Worm (Caenorhabditis elegans) whole organism, L1 larva: Measurements from ENCODE around the gene mbk-2.

ENCODE experiments used
- C04F5.9 ChIP-seq: sonication (generic microtip); optimal IDR thresholded peaks from 2 replicates; lab custom pipeline; 2016; ENCODE audit warnings: missing genetic modification characterization, missing compliant biosample characterization
- C34B4.2 ChIP-seq: sonication (generic microtip); optimal IDR thresholded peaks from 2 replicates; lab custom pipeline; 2017; ENCODE audit warnings: mild to moderate bottlenecking, missing genetic modification characterization, missing compliant biosample characterization
- aha-1 ChIP-seq: fragments of 150-350 bp; optimal IDR thresholded peaks from 2 replicates; lab custom pipeline; 2014; ENCODE audit warnings: missing biosample characterization, missing genetic modification characterization
- ama-1 ChIP-seq: fragments of 150-350 bp; optimal IDR thresholded peaks from 2 replicates; lab custom pipeline; 2014
- blmp-1 ChIP-seq: fragments of 150-350 bp; optimal IDR thresholded peaks from 2 replicates; lab custom pipeline; 2014; ENCODE audit warnings: missing biosample characterization, missing genetic modification characterization
- ceh-63 ChIP-seq: fragments of 200-800 bp; sonication (Bioruptor generic); optimal IDR thresholded peaks from 2 replicates; lab custom pipeline; 2018; ENCODE audit warnings: mild to moderate bottlenecking, missing genetic modification characterization, missing compliant biosample characterization
- ceh-8 ChIP-seq: fragments of 200-800 bp; sonication (Bioruptor generic); optimal IDR thresholded peaks from 2 replicates; lab custom pipeline; 2018; ENCODE audit warnings: mild to moderate bottlenecking, missing genetic modification characterization, moderate library complexity, missing compliant biosample characterization
- ceh-82 ChIP-seq, 3 experiments: fragments of 150-350 bp in 1 of 3; sonication (generic microtip) in 2 of 3; optimal IDR thresholded peaks; 2 replicates each; lab custom pipeline; 2014 to 2017; ENCODE audit warnings: missing biosample characterization in 3 of 3, missing genetic modification characterization in 3 of 3
- ceh-90 ChIP-seq: sonication (generic microtip); optimal IDR thresholded peaks from 2 replicates; lab custom pipeline; 2016; ENCODE audit warnings: missing genetic modification characterization, missing compliant biosample characterization
- ces-1 ChIP-seq: fragments of 150-350 bp; optimal IDR thresholded peaks from 2 replicates; lab custom pipeline; 2014; ENCODE audit warnings: missing biosample characterization, missing genetic modification reagents, missing genetic modification characterization
- dsc-1 ChIP-seq: sonication (generic microtip); optimal IDR thresholded peaks from 2 replicates; lab custom pipeline; 2016; ENCODE audit warnings: mild to moderate bottlenecking, missing genetic modification characterization, missing compliant biosample characterization
- efl-1 ChIP-seq, 4 experiments: fragments of 150-350 bp; optimal IDR thresholded peaks in 3 of 4; peaks in 1 of 4; 1 replicate in 1 of 4; 2 replicates in 3 of 4; lab custom pipeline; 2014; ENCODE audit warnings: missing biosample characterization in 2 of 4, missing genetic modification characterization in 2 of 4, missing genetic modification reagents in 2 of 4
- efl-3 ChIP-seq: fragments of 200-800 bp; sonication (Bioruptor generic); optimal IDR thresholded peaks from 2 replicates; lab custom pipeline; 2018; ENCODE audit warnings: mild to moderate bottlenecking, missing genetic modification characterization, missing compliant biosample characterization
- elt-2 ChIP-seq: sonication (generic microtip); optimal IDR thresholded peaks from 2 replicates; lab custom pipeline; 2016; ENCODE audit warnings: missing genetic modification characterization, mild to moderate bottlenecking, inconsistent platforms, missing compliant biosample characterization, missing genetic modification reagents
- elt-3 ChIP-seq, 6 experiments: fragments of 150-350 bp in 1 of 6; sonication (generic microtip); optimal IDR thresholded peaks; 2 replicates each; lab custom pipeline; 2017 to 2018; ENCODE audit warnings: missing biosample characterization in 6 of 6, missing genetic modification characterization in 6 of 6, inconsistent platforms in 1 of 6
- ets-5 ChIP-seq: fragments of 200-800 bp; sonication (Bioruptor generic); IDR thresholded peaks from 2 replicates; pipeline ENCODE4 v1.3.6; 2022; ENCODE audit warnings: missing genetic modification characterization, missing compliant biosample characterization
- fkh-4 ChIP-seq: sonication (generic microtip); optimal IDR thresholded peaks from 2 replicates; lab custom pipeline; 2016; ENCODE audit warnings: missing compliant biosample characterization, missing genetic modification characterization, borderline replicate concordance
- grh-1 ChIP-seq: fragments of 200-800 bp; sonication (Bioruptor generic); IDR thresholded peaks from 2 replicates; pipeline ENCODE4 v1.3.6; 2022; ENCODE audit warnings: missing genetic modification reagents, missing genetic modification characterization, missing compliant biosample characterization
- hlh-17 ChIP-seq: fragments of 200-800 bp; sonication (Bioruptor generic); optimal IDR thresholded peaks from 2 replicates; lab custom pipeline; 2018; ENCODE audit warnings: missing genetic modification characterization, mild to moderate bottlenecking, missing compliant biosample characterization, moderate library complexity, borderline replicate concordance
- hlh-4 ChIP-seq: sonication (generic microtip); optimal IDR thresholded peaks from 2 replicates; lab custom pipeline; 2016; ENCODE audit warnings: mild to moderate bottlenecking, missing genetic modification characterization, missing compliant biosample characterization
- irx-1 ChIP-seq: sonication (generic microtip); optimal IDR thresholded peaks from 2 replicates; lab custom pipeline; 2016; ENCODE audit warnings: missing genetic modification characterization, missing compliant biosample characterization
- jun-1 ChIP-seq: fragments of 150-350 bp; optimal IDR thresholded peaks from 2 replicates; lab custom pipeline; 2014; ENCODE audit warnings: missing biosample characterization, missing genetic modification reagents, missing genetic modification characterization
- lin-13 ChIP-seq: fragments of 150-350 bp; optimal IDR thresholded peaks from 2 replicates; lab custom pipeline; 2014; ENCODE audit warnings: missing biosample characterization, missing genetic modification reagents, missing genetic modification characterization
- lin-14 ChIP-seq: fragments of 200-800 bp; sonication (Bioruptor generic); optimal IDR thresholded peaks from 2 replicates; lab custom pipeline; 2018; ENCODE audit warnings: mild to moderate bottlenecking, missing genetic modification characterization, moderate library complexity, missing compliant biosample characterization
- lin-35 ChIP-seq, 2 experiments: fragments of 150-350 bp; optimal IDR thresholded peaks; 2 replicates each; lab custom pipeline; 2014; ENCODE audit warnings: missing biosample characterization in 2 of 2, missing genetic modification characterization in 2 of 2, missing genetic modification reagents in 2 of 2
- lin-39 ChIP-seq: fragments of 150-350 bp; optimal IDR thresholded peaks from 2 replicates; lab custom pipeline; 2014; ENCODE audit warnings: missing biosample characterization, missing genetic modification reagents, missing genetic modification characterization
- mef-2 ChIP-seq: fragments of 150-350 bp; optimal IDR thresholded peaks from 2 replicates; lab custom pipeline; 2014; ENCODE audit warnings: missing biosample characterization, missing genetic modification characterization
- mep-1 ChIP-seq: fragments of 150-350 bp; optimal IDR thresholded peaks from 2 replicates; lab custom pipeline; 2014; ENCODE audit warnings: missing biosample characterization, missing genetic modification characterization
- nhr-19 ChIP-seq: fragments of 200-800 bp; sonication (Bioruptor generic); conservative IDR thresholded peaks from 2 replicates; pipeline ENCODE4 v1.3.6; 2022; ENCODE audit warnings: missing genetic modification characterization, missing compliant biosample characterization
- nhr-20 ChIP-seq: sonication (generic microtip); optimal IDR thresholded peaks from 2 replicates; lab custom pipeline; 2016; ENCODE audit warnings: mild to moderate bottlenecking, missing genetic modification characterization, missing compliant biosample characterization
- nhr-237 ChIP-seq: fragments of 150-350 bp; optimal IDR thresholded peaks from 2 replicates; lab custom pipeline; 2014; ENCODE audit warnings: missing biosample characterization, missing genetic modification characterization
- nhr-47 ChIP-seq: sonication (generic microtip); optimal IDR thresholded peaks from 2 replicates; lab custom pipeline; 2016; ENCODE audit warnings: mild to moderate bottlenecking, missing genetic modification characterization, moderate library complexity, missing compliant biosample characterization
- nhr-71 ChIP-seq: sonication (generic microtip); optimal IDR thresholded peaks from 2 replicates; lab custom pipeline; 2016; ENCODE audit warnings: mild to moderate bottlenecking, missing genetic modification characterization, moderate library complexity, missing compliant biosample characterization
- nhr-85 ChIP-seq: sonication (generic microtip); peaks from one replicate; lab custom pipeline; 2016; ENCODE audit warnings: missing genetic modification characterization, inconsistent platforms, missing compliant biosample characterization
- nhr-90 ChIP-seq: sonication (generic microtip); optimal IDR thresholded peaks from 2 replicates; lab custom pipeline; 2016; ENCODE audit warnings: mild to moderate bottlenecking, missing genetic modification characterization, missing compliant biosample characterization; ENCODE audit not compliant: poor library complexity
- rnt-1 ChIP-seq: sonication (generic microtip); optimal IDR thresholded peaks from 2 replicates; lab custom pipeline; 2016; ENCODE audit warnings: mild to moderate bottlenecking, missing genetic modification characterization, moderate library complexity, missing compliant biosample characterization
- skn-1 ChIP-seq: fragments of 150-350 bp; optimal IDR thresholded peaks from 2 replicates; lab custom pipeline; 2014; ENCODE audit warnings: missing biosample characterization, missing genetic modification characterization
- snpc-4 ChIP-seq: fragments of 150-350 bp; optimal IDR thresholded peaks from 2 replicates; lab custom pipeline; 2014; ENCODE audit warnings: missing biosample characterization, missing genetic modification characterization
- snu-23 ChIP-seq: sonication (generic microtip); optimal IDR thresholded peaks from 2 replicates; lab custom pipeline; 2016; ENCODE audit warnings: missing genetic modification characterization, missing compliant biosample characterization
- sox-4 ChIP-seq: sonication (generic microtip); optimal IDR thresholded peaks from 2 replicates; lab custom pipeline; 2016; ENCODE audit warnings: missing genetic modification characterization, missing compliant biosample characterization
- swsn-7 ChIP-seq: sonication (generic microtip); optimal IDR thresholded peaks from 2 replicates; lab custom pipeline; 2016; ENCODE audit warnings: missing genetic modification characterization, missing compliant biosample characterization
- tbx-2 ChIP-seq: sonication (generic microtip); optimal IDR thresholded peaks from 2 replicates; lab custom pipeline; 2016; ENCODE audit warnings: missing genetic modification characterization, missing compliant biosample characterization
- tlp-1 ChIP-seq: fragments of 150-350 bp; optimal IDR thresholded peaks from 2 replicates; lab custom pipeline; 2014; ENCODE audit warnings: missing biosample characterization, missing genetic modification characterization
- unc-130 ChIP-seq: fragments of 150-350 bp; optimal IDR thresholded peaks from 2 replicates; lab custom pipeline; 2017; ENCODE audit warnings: missing biosample characterization, missing genetic modification characterization, inconsistent platforms
- unc-30 ChIP-seq: sonication (generic microtip); optimal IDR thresholded peaks from 2 replicates; lab custom pipeline; 2017; ENCODE audit warnings: missing biosample characterization, missing genetic modification characterization
- unc-62 ChIP-seq: fragments of 150-350 bp; optimal IDR thresholded peaks from 2 replicates; lab custom pipeline; 2014; ENCODE audit warnings: missing biosample characterization, missing genetic modification reagents, missing genetic modification characterization
- unc-86 ChIP-seq: sonication (generic microtip); optimal IDR thresholded peaks from 2 replicates; lab custom pipeline; 2016; ENCODE audit warnings: missing genetic modification characterization, missing compliant biosample characterization
- unc-98 ChIP-seq: fragments of 200-800 bp; sonication (Bioruptor generic); IDR thresholded peaks from 2 replicates; pipeline ENCODE4 v1.3.6; 2022; ENCODE audit warnings: missing genetic modification characterization, missing compliant biosample characterization
- vab-15 ChIP-seq: sonication (generic microtip); optimal IDR thresholded peaks from 2 replicates; lab custom pipeline; 2017; ENCODE audit warnings: missing genotype, mild to moderate bottlenecking, missing genetic modification characterization, missing compliant biosample characterization
- xbp-1 ChIP-seq: sonication (generic microtip); optimal IDR thresholded peaks from 2 replicates; lab custom pipeline; 2016; ENCODE audit warnings: missing genetic modification characterization, missing compliant biosample characterization
- zip-4 ChIP-seq: fragments of 200-800 bp; sonication (Bioruptor generic); optimal IDR thresholded peaks from 2 replicates; lab custom pipeline; 2018; ENCODE audit warnings: mild to moderate bottlenecking, missing genetic modification characterization, moderate library complexity, missing compliant biosample characterization
- ztf-4 ChIP-seq: fragments of 150-350 bp; optimal IDR thresholded peaks from 2 replicates; lab custom pipeline; 2014; ENCODE audit warnings: missing biosample characterization, missing genetic modification characterization

Gene mbk-2

DNA sequence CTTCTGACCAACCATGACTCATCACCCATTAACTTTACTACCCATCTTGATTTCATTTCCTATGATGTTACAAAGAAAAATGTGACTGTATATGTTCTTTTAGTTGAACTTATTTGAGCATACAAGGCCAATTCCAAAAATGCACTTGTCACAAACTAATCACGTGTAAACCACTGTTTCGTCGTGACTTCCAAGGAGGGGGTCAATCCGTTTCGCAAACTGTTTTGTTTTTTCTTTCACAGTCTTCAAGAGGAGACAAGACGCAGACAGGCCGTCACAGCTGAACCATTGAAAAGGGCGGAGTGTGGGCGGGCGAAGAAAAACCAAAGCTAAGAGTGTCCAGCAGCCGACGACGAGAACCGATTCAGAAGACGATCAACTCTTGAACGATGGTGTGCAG is 70.2 kb downstream of the mbk-2 start, which contains the start of gene C39E9.8 (continued):
- TF ChIP-seq nhr-90 (tag; lab: Kevin White, UChicago) (peak; percentile 43), grh-1 (GFP tag; lab: Robert Waterston, UW) (peak; percentile 23; the same call in 1 of the 2 replicates), C04F5.9 (tag; lab: Kevin White, UChicago) (no peak), hlh-4 (no peak), nhr-47 (no peak), ceh-63 (GFP tag; lab: Kevin White, UChicago) (no peak), ceh-8 (no peak), lin-39 (tag; lab: Kevin White, UChicago) (no peak), ces-1 (GFP tag; lab: Kevin White, UChicago) (no peak), lin-14 (GFP tag; lab: Kevin White, UChicago) (peak; percentile 70), nhr-85 (tag; lab: Kevin White, UChicago) (peak; percentile 89), snu-23 (peak; percentile 25), rnt-1 (no peak), unc-130 (no peak), irx-1 (tag; lab: Kevin White, UChicago) (no peak), unc-98 (GFP tag; lab: Robert Waterston, UW) (no peak), xbp-1 (tag; lab: Kevin White, UChicago) (no peak), ztf-4 (tag; lab: Kevin White, UChicago) (no peak), vab-15 (tag; lab: Kevin White, UChicago) (no peak), elt-3 (tag; optimal IDR thresholded peaks at IDR 0.05; lab: Kevin White, UChicago) (peak in 1 of 6 experiments; percentile 43), sox-4 (tag; lab: Kevin White, UChicago) (no peak), nhr-71 (tag; lab: Kevin White, UChicago) (peak; percentile 62), snpc-4 (tag; lab: Kevin White, UChicago) (no peak), ets-5 (GFP tag; lab: Robert Waterston, UW) (no peak)

DNA sequence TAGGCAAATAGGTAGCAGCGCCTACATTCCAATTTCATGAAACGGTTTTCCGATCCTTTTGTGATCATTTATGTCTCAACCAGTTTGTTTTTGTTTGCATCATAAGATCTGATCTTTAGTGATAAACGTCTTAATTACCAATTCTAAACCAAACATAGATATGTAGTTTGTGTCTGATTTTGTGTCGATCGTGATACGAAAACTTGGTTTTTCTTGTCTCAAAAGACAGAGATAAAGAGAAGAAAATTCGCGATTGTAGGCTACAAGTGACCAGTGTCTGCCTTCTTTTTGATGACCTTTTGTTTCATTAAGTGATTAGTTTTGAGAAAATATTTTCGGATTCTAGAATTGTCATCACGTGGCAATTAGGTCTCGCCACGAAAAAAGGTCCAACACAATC is 71.2 kb downstream of the mbk-2 start:
- TF ChIP-seq blmp-1 (tag; lab: Kevin White, UChicago) (peak; percentile 39), unc-86 (tag; lab: Kevin White, UChicago) (no peak), mep-1 (tag; lab: Kevin White, UChicago) (no peak), nhr-237 (no peak), efl-1 (optimal IDR thresholded peaks at IDR 0.05; lab: Kevin White, UChicago) (no peak), efl-1 (GFP tag; optimal IDR thresholded peaks at IDR 0.05 in 1 of 2; lab: Kevin White, UChicago) (peak in 1 of 2 experiments; percentile 40), hlh-4 (no peak), hlh-17 (GFP tag; lab: Kevin White, UChicago) (no peak), fkh-4 (tag; lab: Kevin White, UChicago) (no peak), tlp-1 (tag; lab: Kevin White, UChicago) (no peak), dsc-1 (tag; lab: Kevin White, UChicago) (no peak), skn-1 (tag; lab: Kevin White, UChicago) (peak; percentile 28), unc-62 (GFP tag; lab: Kevin White, UChicago) (no peak), jun-1 (no peak), ztf-4 (tag; lab: Kevin White, UChicago) (no peak), aha-1 (no peak), unc-30 (no peak), nhr-20 (tag; lab: Kevin White, UChicago) (peak; percentile 47), efl-3 (GFP tag; lab: Kevin White, UChicago) (no peak), tbx-2 (tag; lab: Kevin White, UChicago) (peak; percentile 6), mef-2 (tag; lab: Kevin White, UChicago) (no peak), swsn-7 (no peak), nhr-47 (no peak), lin-14 (GFP tag; lab: Kevin White, UChicago) (peak; percentile 71), lin-13 (GFP tag; lab: Kevin White, UChicago) (no peak), nhr-85 (tag; lab: Kevin White, UChicago) (peak; percentile 95), ama-1 (lab: Kevin White, UChicago) (no peak), elt-2 (tag; lab: Kevin White, UChicago) (no peak), vab-15 (tag; lab: Kevin White, UChicago) (no peak), ceh-82 (tag; optimal IDR thresholded peaks at IDR 0.05; lab: Kevin White, UChicago) (no peak), C34B4.2 (tag; lab: Kevin White, UChicago) (no peak), ceh-90 (no peak), nhr-19 (GFP tag; lab: Robert Waterston, UW) (peak; percentile 40; the same call in 1 of the 2 replicates), snpc-4 (tag; lab: Kevin White, UChicago) (no peak), zip-4 (GFP tag; lab: Kevin White, UChicago) (no peak), lin-35 (GFP tag; optimal IDR thresholded peaks at IDR 0.05; lab: Kevin White, UChicago) (peak in 1 of 2 experiments; percentile 44)
